Worm (Caenorhabditis elegans) whole organism, midembryonic: Measurements from ENCODE around the gene str-162.

ENCODE experiments used
- cog-1 ChIP-seq: sonication (generic microtip); optimal IDR thresholded peaks from 2 replicates; lab custom pipeline; 2016; ENCODE audit warnings: missing genetic modification characterization, missing compliant biosample characterization
- flt-1 ChIP-seq: fragments of 200-800 bp; sonication (Bioruptor generic); IDR thresholded peaks from 2 replicates; pipeline ENCODE4 v1.3.6; 2022; ENCODE audit warnings: missing genetic modification characterization, missing compliant biosample characterization
- klf-2 ChIP-seq: fragments of 200-800 bp; sonication (Bioruptor generic); conservative IDR thresholded peaks from 2 replicates; pipeline ENCODE4 v1.3.6; 2022; ENCODE audit warnings: missing genetic modification reagents, missing genetic modification characterization, missing compliant biosample characterization
- med-1 ChIP-seq: sonication (generic microtip); optimal IDR thresholded peaks from 2 replicates; lab custom pipeline; 2017; ENCODE audit warnings: missing genetic modification characterization, mild to moderate bottlenecking, missing compliant biosample characterization, antibody characterized with exemption, missing genetic modification reagents; ENCODE audit not compliant: insufficient read depth
- ref-1 ChIP-seq: fragments of 200-800 bp; sonication (Bioruptor generic); conservative IDR thresholded peaks from 2 replicates; pipeline ENCODE4 v1.3.6; 2022; ENCODE audit warnings: missing genetic modification reagents, missing genetic modification characterization, missing compliant biosample characterization

- TF ChIP-seq cog-1 (tag; lab: Kevin White, UChicago) (no peak), klf-2 (GFP tag; lab: Robert Waterston, UW) (no peak), flt-1 (GFP tag; lab: Robert Waterston, UW) (no peak), ref-1 (GFP tag; lab: Robert Waterston, UW) (no peak), med-1 (GFP tag; lab: Kevin White, UChicago) (no peak)
Measured at ce11 chrIV:5005154-5005553, 13.0 kb downstream of the str-162 start.
